Worm (Caenorhabditis elegans) whole organism, L2 larva: Measurements from ENCODE around the gene srz-96.

Source experiments
- lin-13 ChIP-seq: fragments of 150-350 bp; optimal IDR thresholded peaks from 2 replicates; lab custom pipeline; 2014; ENCODE audit warnings: missing biosample characterization, missing genetic modification reagents, missing genetic modification characterization
- lsy-2 ChIP-seq, 2 experiments: fragments of 150-350 bp in 1 of 2; sonication (generic microtip) in 1 of 2; optimal IDR thresholded peaks; 2 replicates each; lab custom pipeline; 2014 to 2017; ENCODE audit warnings: missing biosample characterization in 2 of 2, missing genetic modification characterization in 2 of 2

DNA sequence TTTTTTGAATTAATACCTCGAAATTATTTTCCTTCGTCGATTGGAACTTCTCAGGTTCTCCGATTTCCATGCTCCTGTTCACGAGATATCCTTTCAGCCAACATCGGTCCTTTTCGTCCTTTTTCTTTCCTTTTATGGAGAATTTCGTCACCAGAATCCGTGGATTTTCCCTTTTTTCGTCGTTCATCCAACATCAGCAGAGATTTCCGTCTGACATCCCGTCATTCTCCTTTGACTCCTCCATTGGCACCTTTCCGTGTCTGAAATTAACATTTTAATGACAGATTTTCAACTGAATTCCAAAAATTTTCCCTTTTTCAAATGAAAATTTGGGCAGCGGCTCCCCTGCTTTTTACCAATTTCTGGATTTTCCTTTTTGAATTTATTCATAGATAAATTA lies 44.1 kb upstream of the srz-96 start:
- TF ChIP-seq lin-13 (GFP tag; lab: Kevin White, UChicago) = no peak
- no peak for TF ChIP-seq lsy-2 (tag; optimal IDR thresholded peaks at IDR 0.05; lab: Kevin White, UChicago)
